Worm (Caenorhabditis elegans) whole organism, young adult: ENCODE results near the gene R160.14.

Source experiments
- attf-3 ChIP-seq: fragments of 200-800 bp; sonication (Bioruptor generic); conservative IDR thresholded peaks from 2 replicates; pipeline ENCODE4 v1.3.6; 2022; ENCODE audit warnings: missing genetic modification reagents, missing genetic modification characterization, missing compliant biosample characterization
- ets-4 ChIP-seq: fragments of 200-800 bp; sonication (Bioruptor generic); optimal IDR thresholded peaks from 2 replicates; lab custom pipeline; 2018; ENCODE audit warnings: mild to moderate bottlenecking, missing genetic modification characterization, missing compliant biosample characterization

- TF ChIP-seq ets-4 (GFP tag; lab: Kevin White, UChicago) (no peak), attf-3 (no peak)
Observed at ce11 chrX:4377689-4378088, 5.8 kb upstream of the R160.14 start, which contains the start of gene R160.12.
